Worm (Caenorhabditis elegans) whole organism, L4 larva: ENCODE results near the gene srh-282.

Experiments used
- Y75B8A.6 ChIP-seq: fragments of 200-800 bp; sonication (Bioruptor generic); IDR thresholded peaks from 2 replicates; pipeline ENCODE4 v1.3.6; 2022; ENCODE audit warnings: missing genetic modification reagents, missing genetic modification characterization, missing compliant biosample characterization
- aha-1 ChIP-seq: fragments of 150-350 bp; peaks from one replicate; lab custom pipeline; 2014; ENCODE audit warnings: missing biosample characterization, missing genetic modification characterization
- daf-16 ChIP-seq, 3 experiments: sonication (generic microtip); optimal IDR thresholded peaks; 2 replicates each; lab custom pipeline; 2016 to 2017; ENCODE audit warnings: missing genetic modification characterization in 3 of 3, missing genetic modification reagents in 3 of 3, mild to moderate bottlenecking in 2 of 3, missing compliant biosample characterization in 2 of 3, missing biosample characterization in 1 of 3, moderate library complexity in 1 of 3
- dmd-6 ChIP-seq: fragments of 200-800 bp; sonication (Bioruptor generic); IDR thresholded peaks from 2 replicates; pipeline ENCODE4 v1.3.6; 2022; ENCODE audit warnings: missing genetic modification reagents, missing genetic modification characterization, missing compliant biosample characterization
- duxl-1 ChIP-seq: sonication (generic microtip); optimal IDR thresholded peaks from 2 replicates; lab custom pipeline; 2016; ENCODE audit warnings: mild to moderate bottlenecking, missing genetic modification characterization, moderate library complexity, missing compliant biosample characterization; ENCODE audit not compliant: poor library complexity
- dve-1 ChIP-seq: sonication (generic microtip); optimal IDR thresholded peaks from 2 replicates; lab custom pipeline; 2017; ENCODE audit warnings: antibody characterized with exemption, mild to moderate bottlenecking, missing genetic modification characterization, missing compliant biosample characterization; ENCODE audit not compliant: insufficient read depth
- hlh-11 ChIP-seq: fragments of 200-800 bp; sonication (Bioruptor generic); optimal IDR thresholded peaks from 2 replicates; lab custom pipeline; 2018; ENCODE audit warnings: mild to moderate bottlenecking, missing genetic modification characterization, missing compliant biosample characterization
- hlh-30 ChIP-seq: sonication (generic microtip); optimal IDR thresholded peaks from 2 replicates; lab custom pipeline; 2017; ENCODE audit warnings: antibody characterized with exemption, mild to moderate bottlenecking, missing genetic modification characterization, missing compliant biosample characterization; ENCODE audit not compliant: insufficient read depth
- hmg-1.1 ChIP-seq: fragments of 200-800 bp; sonication (Bioruptor generic); IDR thresholded peaks from 2 replicates; pipeline ENCODE4 v1.3.6; 2022; ENCODE audit warnings: missing genetic modification reagents, missing genetic modification characterization, missing compliant biosample characterization
- lim-7 ChIP-seq: fragments of 200-800 bp; sonication (Bioruptor generic); IDR thresholded peaks from 2 replicates; pipeline ENCODE4 v1.3.6; 2022; ENCODE audit warnings: missing genetic modification characterization, missing compliant biosample characterization
- lin-15B ChIP-seq: fragments of 150-350 bp; sonication (generic microtip); optimal IDR thresholded peaks from 3 replicates; lab custom pipeline; 2014; ENCODE audit warnings: missing biosample characterization, missing genetic modification characterization
- lin-38 ChIP-seq: fragments of 200-800 bp; sonication (Bioruptor generic); IDR thresholded peaks from 2 replicates; pipeline ENCODE4 v1.3.6; 2022; ENCODE audit warnings: missing genetic modification reagents, missing genetic modification characterization, missing compliant biosample characterization
- lin-39 ChIP-seq: fragments of 150-350 bp; optimal IDR thresholded peaks from 2 replicates; lab custom pipeline; 2014; ENCODE audit warnings: missing biosample characterization, missing genetic modification reagents, missing genetic modification characterization
- lsy-2 ChIP-seq, 2 experiments: fragments of 150-350 bp in 1 of 2; sonication (generic microtip) in 1 of 2; optimal IDR thresholded peaks; 2 replicates each; lab custom pipeline; 2014 to 2017; ENCODE audit warnings: missing biosample characterization in 2 of 2, missing genetic modification characterization in 2 of 2
- madf-5 ChIP-seq, 2 experiments: fragments of 200-800 bp; sonication (Bioruptor generic); IDR thresholded peaks; 2 replicates each; pipeline ENCODE4 v1.3.6; 2022; ENCODE audit warnings: missing compliant biosample characterization in 2 of 2, missing genetic modification characterization in 2 of 2
- mep-1 ChIP-seq: fragments of 150-350 bp; sonication (generic microtip); optimal IDR thresholded peaks from 3 replicates; lab custom pipeline; 2014; ENCODE audit warnings: missing biosample characterization, missing genetic modification characterization
- mes-2 ChIP-seq: sonication (generic microtip); optimal IDR thresholded peaks from 2 replicates; lab custom pipeline; 2016; ENCODE audit warnings: missing genotype, mild to moderate bottlenecking, missing genetic modification characterization, missing compliant biosample characterization; ENCODE audit not compliant: poor library complexity, severe bottlenecking
- mxl-2 ChIP-seq: fragments of 200-800 bp; sonication (Bioruptor generic); conservative IDR thresholded peaks from 2 replicates; pipeline ENCODE4 v1.3.6; 2022; ENCODE audit warnings: missing genetic modification reagents, missing genetic modification characterization, missing compliant biosample characterization
- nhr-11 ChIP-seq: fragments of 150-350 bp; optimal IDR thresholded peaks from 2 replicates; lab custom pipeline; 2014; ENCODE audit warnings: missing biosample characterization, missing genetic modification characterization
- nhr-28 ChIP-seq: fragments of 150-350 bp; optimal IDR thresholded peaks from 2 replicates; lab custom pipeline; 2014; ENCODE audit warnings: missing biosample characterization, missing genetic modification characterization
- nhr-41 ChIP-seq: fragments of 200-800 bp; sonication (Bioruptor generic); IDR thresholded peaks from 2 replicates; pipeline ENCODE4 v1.3.6; 2022; ENCODE audit warnings: missing genetic modification reagents, missing genetic modification characterization, missing compliant biosample characterization
- nhr-42 ChIP-seq: fragments of 200-800 bp; sonication (Bioruptor generic); IDR thresholded peaks from 2 replicates; pipeline ENCODE4 v1.3.6; 2022; ENCODE audit warnings: missing genetic modification characterization, missing compliant biosample characterization
- nhr-48 ChIP-seq: sonication (generic microtip); optimal IDR thresholded peaks from 2 replicates; lab custom pipeline; 2016; ENCODE audit warnings: mild to moderate bottlenecking, missing genetic modification characterization, missing compliant biosample characterization
- nhr-77 ChIP-seq: fragments of 150-350 bp; optimal IDR thresholded peaks from 2 replicates; lab custom pipeline; 2014; ENCODE audit warnings: missing biosample characterization, missing genetic modification characterization
- pha-4 ChIP-seq, 2 experiments: fragments of 150-350 bp in 1 of 2; fragments of 200-800 bp in 1 of 2; sonication (Bioruptor generic) in 1 of 2; IDR thresholded peaks in 1 of 2; optimal IDR thresholded peaks in 1 of 2; 2 replicates each; pipeline versions ENCODE4 v1.3.6 to Lab custom; 2014 to 2022; ENCODE audit warnings: missing genetic modification characterization in 2 of 2, missing genetic modification reagents in 2 of 2, missing biosample characterization in 1 of 2, missing compliant biosample characterization in 1 of 2
- php-3 ChIP-seq: fragments of 200-800 bp; sonication (Bioruptor generic); IDR thresholded peaks from 2 replicates; pipeline ENCODE4 v1.3.6; 2022; ENCODE audit warnings: missing genetic modification reagents, missing genetic modification characterization, missing compliant biosample characterization
- pqm-1 ChIP-seq: sonication (generic microtip); optimal IDR thresholded peaks from 2 replicates; lab custom pipeline; 2017; ENCODE audit warnings: missing biosample characterization, missing genetic modification characterization
- sdz-12 ChIP-seq: fragments of 200-800 bp; sonication (Bioruptor generic); optimal IDR thresholded peaks from 2 replicates; lab custom pipeline; 2018; ENCODE audit warnings: mild to moderate bottlenecking, missing genetic modification characterization, missing compliant biosample characterization
- set-16 ChIP-seq: fragments of 200-800 bp; sonication (Bioruptor generic); IDR thresholded peaks from 2 replicates; pipeline ENCODE4 v1.3.6; 2022; ENCODE audit warnings: missing genetic modification reagents, missing genetic modification characterization, missing compliant biosample characterization
- skn-1 ChIP-seq: fragments of 150-350 bp; optimal IDR thresholded peaks from 2 replicates; lab custom pipeline; 2014; ENCODE audit warnings: missing biosample characterization, missing genetic modification characterization
- snpc-1.2 ChIP-seq: fragments of 200-800 bp; sonication (Bioruptor generic); IDR thresholded peaks from 2 replicates; pipeline ENCODE4 v1.3.6; 2022; ENCODE audit warnings: missing genetic modification reagents, missing genetic modification characterization, missing compliant biosample characterization
- spr-1 ChIP-seq: sonication (generic microtip); optimal IDR thresholded peaks from 2 replicates; lab custom pipeline; 2016; ENCODE audit warnings: mild to moderate bottlenecking, missing genetic modification characterization, missing compliant biosample characterization
- tra-1 ChIP-seq: fragments of 200-800 bp; sonication (Bioruptor generic); IDR thresholded peaks from 2 replicates; pipeline ENCODE4 v1.3.6; 2022; ENCODE audit warnings: missing genetic modification reagents, missing genetic modification characterization, missing compliant biosample characterization
- unc-62 ChIP-seq, 3 experiments: fragments of 150-350 bp in 1 of 3; sonication (generic microtip); optimal IDR thresholded peaks in 2 of 3; peaks in 1 of 3; 1 replicate in 1 of 3; 2 replicates in 2 of 3; lab custom pipeline; 2014 to 2017; ENCODE audit warnings: missing biosample characterization in 3 of 3, missing genetic modification characterization in 3 of 3, missing genetic modification reagents in 3 of 3, missing genotype in 1 of 3

The srh-282 gene

DNA sequence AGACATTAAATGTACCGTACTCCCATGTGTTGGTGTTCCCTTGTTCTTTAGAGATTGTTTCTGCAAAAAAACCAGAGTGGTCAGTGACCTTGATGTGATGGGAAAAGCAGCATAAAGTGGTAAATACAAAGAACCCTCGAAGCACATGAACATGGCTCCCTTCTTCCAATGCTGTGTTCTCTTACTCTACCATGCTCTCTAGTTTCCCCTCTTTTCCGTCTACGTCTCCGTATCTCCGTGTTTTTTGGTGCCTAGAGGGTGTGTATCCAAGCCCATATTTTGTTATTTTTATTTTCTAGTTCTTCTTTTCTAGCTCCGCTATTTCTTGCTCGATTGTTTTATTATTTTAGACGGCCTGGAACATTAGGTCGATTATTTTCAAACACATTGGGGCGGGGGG is 33.4 kb upstream of the srh-282 start:
- TF ChIP-seq duxl-1 (tag; lab: Kevin White, UChicago) (no peak), hmg-1.1 (0 out of 2 replicates have a peak, but pooled peaks have one; percentile 15), lsy-2 (tag; optimal IDR thresholded peaks at IDR 0.05; lab: Kevin White, UChicago) (peak in 1 of 2 experiments; percentile 47), pha-4 (GFP tag; IDR thresholded peaks at IDR 0.05; lab: Robert Waterston, UW) (peak; percentile 41; the same call in 1 of the 2 replicates), pha-4 (tag; optimal IDR thresholded peaks at IDR 0.05; lab: Kevin White, UChicago) (no peak), mxl-2 (GFP tag; lab: Robert Waterston, UW) (no peak), php-3 (GFP tag; lab: Robert Waterston, UW) (no peak), lin-39 (tag; lab: Kevin White, UChicago) (no peak), mes-2 (peak; percentile 19), madf-5 (GFP tag; IDR thresholded peaks at IDR 0.05; lab: Robert Waterston, UW) (no peak), hlh-11 (peak; percentile 36), hlh-30 (tag; lab: Kevin White, UChicago) (peak; percentile 54), nhr-11 (peak; percentile 37), nhr-42 (GFP tag; lab: Robert Waterston, UW) (no peak), tra-1 (no peak), nhr-41 (GFP tag; lab: Robert Waterston, UW) (0 out of 2 replicates have a peak, but pooled peaks have one; percentile 10), spr-1 (tag; lab: Kevin White, UChicago) (no peak), lin-38 (GFP tag; lab: Robert Waterston, UW) (0 out of 2 replicates have a peak, but pooled peaks have one; percentile 26), aha-1 (peak; percentile 73), Y75B8A.6 (GFP tag; lab: Robert Waterston, UW) (no peak)

DNA sequence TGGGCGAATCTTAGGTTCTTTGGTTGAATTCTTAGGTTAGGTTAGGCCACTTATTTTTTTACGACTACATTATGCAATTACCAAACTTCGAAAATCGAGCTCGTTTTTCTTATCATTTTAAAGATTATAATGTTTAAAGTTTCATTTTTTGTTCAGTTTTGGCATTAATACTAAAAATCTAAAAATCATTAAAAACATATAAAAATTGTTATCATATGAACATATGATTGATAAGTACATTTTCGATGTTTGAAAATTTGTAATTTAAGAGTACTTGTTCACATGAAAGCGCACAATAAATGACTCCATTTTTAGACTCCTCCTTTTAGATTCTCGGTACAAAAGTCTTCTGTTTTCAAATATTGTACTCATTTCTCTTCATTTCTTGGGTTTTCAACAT is 31.9 kb upstream of the srh-282 start:
- TF ChIP-seq daf-16 (GFP tag; optimal IDR thresholded peaks at IDR 0.05; lab: Kevin White, UChicago) (no peak), daf-16 (tag; optimal IDR thresholded peaks at IDR 0.05; lab: Kevin White, UChicago) (peak; percentile 28), lim-7 (GFP tag; lab: Robert Waterston, UW) (no peak), php-3 (GFP tag; lab: Robert Waterston, UW) (peak; percentile 89), nhr-77 (tag; lab: Kevin White, UChicago) (peak; percentile 22), pqm-1 (tag; lab: Kevin White, UChicago) (peak; percentile 22), set-16 (no peak), nhr-28 (tag; lab: Kevin White, UChicago) (peak; percentile 42), dve-1 (tag; lab: Kevin White, UChicago) (peak; percentile 52)

DNA sequence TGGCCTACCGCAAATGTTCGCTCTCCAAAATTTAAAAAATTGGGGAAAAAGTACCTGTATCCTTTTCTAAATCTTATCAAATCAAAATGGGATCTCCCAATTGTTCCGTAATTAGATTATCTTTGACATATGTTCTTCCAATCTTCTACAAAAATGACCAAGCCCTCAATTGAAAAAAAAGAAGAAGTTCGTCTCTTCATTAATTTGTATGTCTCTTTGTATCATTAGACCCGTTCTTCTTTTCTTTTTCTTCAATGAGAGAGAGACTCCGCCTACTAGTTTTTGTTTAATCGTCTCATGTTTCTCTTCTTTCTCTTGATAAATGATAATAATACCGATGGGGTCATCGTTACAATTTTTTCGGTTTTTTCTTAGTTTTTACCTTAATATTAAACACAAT is 30.1 kb upstream of the srh-282 start:
- peak; percentile 77 for TF ChIP-seq aha-1
- 0 out of 2 replicates have a peak, but pooled peaks have one; percentile 20 for TF ChIP-seq tra-1
- no peak for TF ChIP-seq nhr-11
- TF ChIP-seq mes-2 = no peak
- TF ChIP-seq sdz-12 (GFP tag; lab: Kevin White, UChicago) = no peak
- no peak for TF ChIP-seq lin-15B (tag; lab: Kevin White, UChicago)
- TF ChIP-seq mep-1 (tag; lab: Kevin White, UChicago) = peak; percentile 4
- TF ChIP-seq unc-62 (GFP tag; optimal IDR thresholded peaks at IDR 0.05 in 1 of 2; lab: Kevin White, UChicago) = peak in 1 of 2 experiments; percentile 67
- TF ChIP-seq unc-62 (tag; optimal IDR thresholded peaks at IDR 0.05; lab: Kevin White, UChicago) = no peak
- peak; percentile 11 for TF ChIP-seq nhr-48
- no peak for TF ChIP-seq skn-1 (tag; lab: Kevin White, UChicago)
- no peak for TF ChIP-seq snpc-1.2 (GFP tag; lab: Robert Waterston, UW)
- TF ChIP-seq hlh-30 (tag; lab: Kevin White, UChicago) = peak; percentile 19
- TF ChIP-seq dmd-6 (GFP tag; lab: Robert Waterston, UW) = 0 out of 2 replicates have a peak, but pooled peaks have one; percentile 14
